Fruit fly (Drosophila melanogaster): ENCODE measurements around the gene tal-3A.

The tal-3A gene

DNA sequence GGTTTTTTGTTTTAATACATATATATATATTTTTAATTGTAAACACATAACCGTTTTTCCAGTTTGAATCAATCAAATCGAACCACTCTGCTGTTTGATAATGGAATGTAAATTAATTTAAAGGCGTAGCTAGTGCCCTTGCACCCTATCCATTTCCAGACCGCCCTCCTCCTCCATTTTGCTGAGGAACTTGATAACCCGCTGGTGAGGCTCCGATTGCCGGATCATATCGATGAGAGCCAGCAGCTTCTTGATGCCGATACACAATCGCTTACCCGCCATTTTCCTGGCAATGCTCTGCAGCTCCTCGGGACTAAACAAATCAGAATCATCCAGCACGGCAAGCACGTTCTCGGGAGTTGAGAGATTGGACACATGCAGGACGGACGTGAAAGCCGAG, 21.6 kb downstream of the tal-3A start:
- TF ChIP-seq CG7556 (GFP tag; optimal IDR thresholded peaks at IDR 0.05) (no peak), Opbp (GFP tag; IDR thresholded peaks at IDR 0.05; ENCODE audit: partially characterized antibody) (0 out of 3 replicates have a peak, but pooled peaks have one; percentile 15)

- TF ChIP-seq CG17361 (GFP tag; IDR thresholded peaks at IDR 0.05): peak; percentile 28; the same call in 1 of the 3 replicates
- TF ChIP-seq gro (GFP tag; optimal IDR thresholded peaks at IDR 0.05): peak; percentile 31
- TF ChIP-seq pzg (GFP tag; optimal IDR thresholded peaks at IDR 0.05): peak; percentile 91
- TF ChIP-seq CG4404 (GFP tag; IDR thresholded peaks at IDR 0.05): no peak
- TF ChIP-seq cg (GFP tag; optimal IDR thresholded peaks at IDR 0.05): peak; percentile 70
- peak; percentile 55 for TF ChIP-seq Dref (GFP tag; IDR thresholded peaks at IDR 0.05)
- peak; percentile 99 for TF ChIP-seq E2f2 (GFP tag; IDR thresholded peaks at IDR 0.05)
- TF ChIP-seq row (GFP tag; IDR thresholded peaks at IDR 0.05): peak; percentile 64
- TF ChIP-seq shn (GFP tag; optimal IDR thresholded peaks at IDR 0.05): peak; percentile 29
- peak; percentile 19 for TF ChIP-seq kni (GFP tag; optimal IDR thresholded peaks at IDR 0.05)
- TF ChIP-seq ato (GFP tag; IDR thresholded peaks at IDR 0.05; ENCODE audit: partially characterized antibody): peak; percentile 40; the same call in 1 of the 2 replicates
- no peak for TF ChIP-seq ase (GFP tag; IDR thresholded peaks at IDR 0.05)
- TF ChIP-seq da (GFP tag; optimal IDR thresholded peaks at IDR 0.05): peak; percentile 16
- TF ChIP-seq CG12942 (GFP tag; optimal IDR thresholded peaks at IDR 0.05): no peak
- no peak for TF ChIP-seq CG1529 (GFP tag; optimal IDR thresholded peaks at IDR 0.05)
- TF ChIP-seq al (GFP tag; IDR thresholded peaks at IDR 0.05): no peak
- peak; percentile 48 for TF ChIP-seq Sry-δ (GFP tag; optimal IDR thresholded peaks at IDR 0.05)
- no peak for TF ChIP-seq schlank (tag; optimal IDR thresholded peaks at IDR 0.05)
- peak; percentile 91 for TF ChIP-seq CG7928 (GFP tag; optimal IDR thresholded peaks at IDR 0.05)
- TF ChIP-seq CG7839 (tag; optimal IDR thresholded peaks at IDR 0.05): peak; percentile 12
- peak; percentile 32; the same call in 1 of the 2 replicates for TF ChIP-seq Bgb (GFP tag; IDR thresholded peaks at IDR 0.05; ENCODE audit: partially characterized antibody)
- no peak for TF ChIP-seq CG12299 (tag; optimal IDR thresholded peaks at IDR 0.05)
- no peak for TF ChIP-seq psq (GFP tag; optimal IDR thresholded peaks at IDR 0.05)
- peak; percentile 58 for TF ChIP-seq gfzf (GFP tag; optimal IDR thresholded peaks at IDR 0.05)
- TF ChIP-seq CG16813 (GFP tag; IDR thresholded peaks at IDR 0.05; ENCODE audit: partially characterized antibody): peak; percentile 32; the same call in 1 of the 3 replicates
- TF ChIP-seq Hand (GFP tag; optimal IDR thresholded peaks at IDR 0.05): no peak
- TF ChIP-seq CG8924 (tag; optimal IDR thresholded peaks at IDR 0.05): peak; percentile 5
- no peak for TF ChIP-seq pb (GFP tag; optimal IDR thresholded peaks at IDR 0.05)
- peak; percentile 74 for TF ChIP-seq HmgD (GFP tag; optimal IDR thresholded peaks at IDR 0.05)
- TF ChIP-seq CG34422 (GFP tag; IDR thresholded peaks at IDR 0.05): peak; percentile 73; the same call in 2 of the 3 replicates
- TF ChIP-seq CG8290 (GFP tag; optimal IDR thresholded peaks at IDR 0.05): no peak
- TF ChIP-seq CG8290 (tag; optimal IDR thresholded peaks at IDR 0.05): peak in 1 of 2 experiments; percentile 72
- TF ChIP-seq Pdp1 (GFP tag; optimal IDR thresholded peaks at IDR 0.05): peak in 1 of 2 experiments; percentile 82
- peak; percentile 49 for TF ChIP-seq Myb (GFP tag; optimal IDR thresholded peaks at IDR 0.05)
- TF ChIP-seq MESR4 (GFP tag; optimal IDR thresholded peaks at IDR 0.05): peak; percentile 94
- peak; percentile 86 for TF ChIP-seq CG4617 (GFP tag; optimal IDR thresholded peaks at IDR 0.05; ENCODE audit: borderline replicate concordance)
- TF ChIP-seq Ets65A (GFP tag): peak; percentile 87
- TF ChIP-seq fd64A (GFP tag; optimal IDR thresholded peaks at IDR 0.05): no peak
- TF ChIP-seq MTF-1 (GFP tag; optimal IDR thresholded peaks at IDR 0.05; ENCODE audit: borderline replicate concordance): peak; percentile 11
- peak; percentile 62 for TF ChIP-seq chm (GFP tag; IDR thresholded peaks at IDR 0.05)
- TF ChIP-seq CG6791 (GFP tag; IDR thresholded peaks at IDR 0.05; ENCODE audit: partially characterized antibody): peak; percentile 59; the same call in 2 of the 3 replicates
- TF ChIP-seq Six4 (GFP tag; optimal IDR thresholded peaks at IDR 0.05): no peak
- peak; percentile 15 for TF ChIP-seq bcd (GFP tag; optimal IDR thresholded peaks at IDR 0.05)
- no peak for TF ChIP-seq mld (GFP tag; IDR thresholded peaks at IDR 0.05; ENCODE audit: partially characterized antibody)
- peak; percentile 30; the same call in 1 of the 2 replicates for TF ChIP-seq hbn (GFP tag; IDR thresholded peaks at IDR 0.05; ENCODE audit: partially characterized antibody)
- TF ChIP-seq ken (GFP tag; IDR thresholded peaks at IDR 0.05): peak; percentile 59; the same call in 1 of the 3 replicates
These were observed 24.9 kb downstream of the tal-3A start, which contains the start of gene Nsf2 for dm6 chr3R:13837807-13838206. Gene Nsf2 (minus strand): TSS chr3R:13837991.

All from whole organism, embryonic.